Fruit fly (Drosophila melanogaster): ENCODE data around the gene S.
A peak's percentile ranks its signal among the peaks of the same experiment; 100 is the strongest.

Gene S

dm6 chr2L:1048427-1048826, 29.2 kb downstream of the S start (continued):
- TF ChIP-seq pros (GFP tag; optimal IDR thresholded peaks at IDR 0.05) (no peak), CG10959 (GFP tag; IDR thresholded peaks at IDR 0.05) (no peak), psq (GFP tag; optimal IDR thresholded peaks at IDR 0.05) (no peak), Meics (GFP tag; optimal IDR thresholded peaks at IDR 0.05) (peak; percentile 74), Dad (GFP tag; optimal IDR thresholded peaks at IDR 0.05) (no peak), crol (GFP tag; IDR thresholded peaks at IDR 0.05) (no peak), CG2120 (GFP tag; optimal IDR thresholded peaks at IDR 0.05) (peak; percentile 47), row (GFP tag; IDR thresholded peaks at IDR 0.05) (peak; percentile 43), D19A (tag; optimal IDR thresholded peaks at IDR 0.05) (peak; percentile 14), Mad (GFP tag; optimal IDR thresholded peaks at IDR 0.05) (no peak), NC2α (GFP tag; optimal IDR thresholded peaks at IDR 0.05) (no peak), Fer1 (GFP tag; optimal IDR thresholded peaks at IDR 0.05) (peak; percentile 40), dpn (GFP tag; optimal IDR thresholded peaks at IDR 0.05) (peak in 1 of 2 experiments; percentile 3), CG6854 (GFP tag; optimal IDR thresholded peaks at IDR 0.05) (peak; percentile 63), pnt (GFP tag; optimal IDR thresholded peaks at IDR 0.05) (no peak)

dm6 chr2L:1047965-1048364, 29.6 kb downstream of the S start, which contains the start of gene IA-2:
IA-2 (minus strand) TSS chr2L:1048053.
- TF ChIP-seq grau (tag; optimal IDR thresholded peaks at IDR 0.05) (peak; percentile 70), bcd (GFP tag; optimal IDR thresholded peaks at IDR 0.05) (no peak), CG9876 (GFP tag; optimal IDR thresholded peaks at IDR 0.05) (no peak), stwl (tag; optimal IDR thresholded peaks at IDR 0.05) (no peak), nerfin-2 (GFP tag; IDR thresholded peaks at IDR 0.05; ENCODE audit: partially characterized antibody) (0 out of 2 replicates have a peak, but pooled peaks have one; percentile 32), CG8388 (GFP tag; optimal IDR thresholded peaks at IDR 0.05) (no peak), da (GFP tag; optimal IDR thresholded peaks at IDR 0.05) (no peak), sd (tag; optimal IDR thresholded peaks at IDR 0.05) (peak; percentile 33), zfh2 (GFP tag; optimal IDR thresholded peaks at IDR 0.05) (no peak), Deaf1 (tag; optimal IDR thresholded peaks at IDR 0.05) (peak; percentile 92), Med (GFP tag) (peak; percentile 72), amos (GFP tag; IDR thresholded peaks at IDR 0.05; ENCODE audit: partially characterized antibody) (peak; percentile 30; the same call in 1 of the 2 replicates), pan (optimal IDR thresholded peaks at IDR 0.05) (no peak), pan (GFP tag; optimal IDR thresholded peaks at IDR 0.05 in 1 of 2, IDR thresholded peaks at IDR 0.05 in 1 of 2) (no peak), abd-A (tag; optimal IDR thresholded peaks at IDR 0.05) (peak; percentile 6), fd102C (GFP tag; optimal IDR thresholded peaks at IDR 0.05) (no peak), D (optimal IDR thresholded peaks at IDR 0.05) (no peak), D (GFP tag; optimal IDR thresholded peaks at IDR 0.05) (no peak), chinmo (GFP tag; IDR thresholded peaks at IDR 0.05; ENCODE audit: partially characterized antibody) (0 out of 4 replicates have a peak, but pooled peaks have one; percentile 26), CG8290 (GFP tag; optimal IDR thresholded peaks at IDR 0.05) (no peak), CG8290 (tag; optimal IDR thresholded peaks at IDR 0.05) (peak in 1 of 2 experiments; percentile 22), Atf-2 (GFP tag; optimal IDR thresholded peaks at IDR 0.05) (no peak), ato (GFP tag; IDR thresholded peaks at IDR 0.05; ENCODE audit: partially characterized antibody) (no peak), Bgb (GFP tag; IDR thresholded peaks at IDR 0.05; ENCODE audit: partially characterized antibody) (peak; percentile 34; the same call in 1 of the 2 replicates), scrt (GFP tag; optimal IDR thresholded peaks at IDR 0.05) (peak; percentile 42), cg (GFP tag; optimal IDR thresholded peaks at IDR 0.05) (peak; percentile 45), nerfin-1 (tag; optimal IDR thresholded peaks at IDR 0.05) (peak; percentile 70), CG9932 (GFP tag; IDR thresholded peaks at IDR 0.05) (0 out of 2 replicates have a peak, but pooled peaks have one; percentile 8), Abd-B (GFP tag; optimal IDR thresholded peaks at IDR 0.05) (no peak), Camta (GFP tag; optimal IDR thresholded peaks at IDR 0.05) (no peak), CG4707 (GFP tag; optimal IDR thresholded peaks at IDR 0.05) (no peak)
